Fruit fly (Drosophila melanogaster) whole organism, embryonic: ENCODE data around the gene CG12069.
A peak's percentile ranks its signal among the peaks of the same experiment; 100 is the strongest.

ENCODE experiments used
- CG10267 ChIP-seq: fragments of 200-800 bp; sonication (Bioruptor generic); optimal IDR thresholded peaks from 2 replicates; lab custom pipeline; 2018; ENCODE audit warnings: missing biosample characterization, mild to moderate bottlenecking, missing genetic modification characterization, moderate library complexity
- CG10654 ChIP-seq: fragments of 200-800 bp; sonication (Bioruptor generic); optimal IDR thresholded peaks from 2 replicates; lab custom pipeline; 2016; ENCODE audit warnings: missing biosample characterization, missing genetic modification characterization
- CG12659 ChIP-seq: fragments of 200-800 bp; sonication (Bioruptor generic); optimal IDR thresholded peaks from 3 replicates; lab custom pipeline; 2017; ENCODE audit warnings: mild to moderate bottlenecking, missing biosample characterization, missing genetic modification reagents, missing genetic modification characterization
- CG13624 ChIP-seq: fragments of 200-800 bp; sonication (Bioruptor generic); optimal IDR thresholded peaks from 2 replicates; lab custom pipeline; 2016; ENCODE audit warnings: missing biosample characterization, missing genetic modification characterization
- CG14860 ChIP-seq: fragments of 200-800 bp; sonication (Bioruptor generic); IDR thresholded peaks from 3 replicates; pipeline ENCODE4 v1.3.6; 2022; ENCODE audit warnings: missing biosample characterization, missing genetic modification characterization; ENCODE audit not compliant: partially characterized antibody
- CG15269 ChIP-seq: fragments of 200-800 bp; sonication (Bioruptor generic); optimal IDR thresholded peaks from 2 replicates; lab custom pipeline; 2018; ENCODE audit warnings: missing biosample characterization, mild to moderate bottlenecking, missing genetic modification characterization, moderate library complexity
- CG1529 ChIP-seq: fragments of 200-800 bp; sonication (Bioruptor generic); optimal IDR thresholded peaks from 3 replicates; lab custom pipeline; 2018; ENCODE audit warnings: missing biosample characterization, missing genetic modification characterization
- CG15601 ChIP-seq: fragments of 200-800 bp; sonication (Bioruptor generic); optimal IDR thresholded peaks from 3 replicates; lab custom pipeline; 2019; ENCODE audit warnings: missing biosample characterization, mild to moderate bottlenecking, missing genetic modification characterization, moderate library complexity
- CG17385 ChIP-seq: fragments of 200-800 bp; sonication (Bioruptor generic); optimal IDR thresholded peaks from 3 replicates; lab custom pipeline; 2018; ENCODE audit warnings: missing biosample characterization, mild to moderate bottlenecking, missing genetic modification characterization
- CG18599 ChIP-seq: fragments of 200-800 bp; sonication (Bioruptor generic); optimal IDR thresholded peaks from 3 replicates; lab custom pipeline; 2017; ENCODE audit warnings: missing biosample characterization, missing genetic modification characterization, mild to moderate bottlenecking, moderate library complexity, missing genetic modification reagents
- CG2678 ChIP-seq: fragments of 200-800 bp; sonication (Bioruptor generic); optimal IDR thresholded peaks from 3 replicates; lab custom pipeline; 2019; ENCODE audit warnings: missing biosample characterization, mild to moderate bottlenecking, missing genetic modification characterization, moderate library complexity
- CG30403 ChIP-seq: fragments of 200-800 bp; sonication (Bioruptor generic); optimal IDR thresholded peaks from 3 replicates; lab custom pipeline; 2016; ENCODE audit warnings: missing biosample characterization, missing genetic modification characterization
- CG3065 ChIP-seq: fragments of 200-800 bp; sonication (Bioruptor generic); optimal IDR thresholded peaks from 2 replicates; lab custom pipeline; 2016; ENCODE audit warnings: missing biosample characterization, missing genetic modification characterization
- CG31441 ChIP-seq: fragments of 200-800 bp; sonication (Bioruptor generic); IDR thresholded peaks from 2 replicates; pipeline ENCODE4 v1.3.6; 2022; ENCODE audit warnings: missing biosample characterization, missing genetic modification characterization
- CG4282 ChIP-seq: fragments of 200-800 bp; sonication (Bioruptor generic); optimal IDR thresholded peaks from 2 replicates; lab custom pipeline; 2016; ENCODE audit warnings: missing biosample characterization, missing genetic modification characterization
- CG8388 ChIP-seq: fragments of 200-800 bp; sonication (Bioruptor generic); optimal IDR thresholded peaks from 2 replicates; lab custom pipeline; 2019; ENCODE audit warnings: missing biosample characterization, mild to moderate bottlenecking, missing genetic modification characterization, moderate library complexity
- Dref ChIP-seq: fragments of 200-800 bp; sonication (Bioruptor generic); IDR thresholded peaks from 2 replicates; pipeline ENCODE4 v1.3.6; 2022; ENCODE audit warnings: missing biosample characterization, missing genetic modification characterization
- E2f1 ChIP-seq: fragments of 200-800 bp; sonication (Bioruptor generic); IDR thresholded peaks from 2 replicates; pipeline ENCODE4 v1.3.6; 2022; ENCODE audit warnings: missing biosample characterization, missing genetic modification characterization
- Ets97D ChIP-seq: fragments of 200-800 bp; sonication (Bioruptor generic); optimal IDR thresholded peaks from 3 replicates; lab custom pipeline; 2016; ENCODE audit warnings: missing biosample characterization, missing genetic modification characterization
- H2.0 ChIP-seq: fragments of 200-800 bp; sonication (Bioruptor generic); IDR thresholded peaks from 2 replicates; pipeline ENCODE4 v1.3.6; 2022; ENCODE audit warnings: missing biosample characterization, missing genetic modification characterization
- Hey ChIP-seq: fragments of 200-800 bp; sonication (Bioruptor generic); optimal IDR thresholded peaks from 3 replicates; lab custom pipeline; 2018; ENCODE audit warnings: missing biosample characterization, mild to moderate bottlenecking, missing genetic modification characterization
- Hr51 ChIP-seq, 2 experiments: fragments of 200-800 bp; sonication (Bioruptor generic); optimal IDR thresholded peaks; 2 replicates in 1 of 2; 3 replicates in 1 of 2; lab custom pipeline; 2016 to 2018; ENCODE audit warnings: missing biosample characterization in 2 of 2, missing genetic modification characterization in 2 of 2, mild to moderate bottlenecking in 1 of 2, moderate library complexity in 1 of 2
- NC2α ChIP-seq: fragments of 200-800 bp; sonication (Bioruptor generic); optimal IDR thresholded peaks from 2 replicates; lab custom pipeline; 2016; ENCODE audit warnings: missing biosample characterization, missing genetic modification characterization
- NFAT ChIP-seq: fragments of 200-800 bp; sonication (Bioruptor generic); IDR thresholded peaks from 2 replicates; pipeline ENCODE4 v1.3.6; 2022; ENCODE audit warnings: missing biosample characterization, missing genetic modification characterization
- Nf-YB ChIP-seq: fragments of 200-800 bp; sonication (Bioruptor generic); optimal IDR thresholded peaks from 3 replicates; lab custom pipeline; 2019; ENCODE audit warnings: missing biosample characterization, mild to moderate bottlenecking, missing genetic modification characterization, moderate library complexity
- Oli ChIP-seq: fragments of 200-800 bp; sonication (Bioruptor generic); optimal IDR thresholded peaks from 2 replicates; lab custom pipeline; 2018; ENCODE audit warnings: missing biosample characterization, mild to moderate bottlenecking, missing genetic modification characterization, moderate library complexity
- PHDP ChIP-seq: fragments of 200-800 bp; sonication (Bioruptor generic); optimal IDR thresholded peaks from 3 replicates; lab custom pipeline; 2018; ENCODE audit warnings: missing biosample characterization, mild to moderate bottlenecking, missing genetic modification characterization, moderate library complexity
- Xrp1 ChIP-seq: fragments of 200-800 bp; sonication (Bioruptor generic); IDR thresholded peaks from 2 replicates; pipeline ENCODE4 v1.3.6; 2022; ENCODE audit warnings: missing biosample characterization, missing genetic modification characterization
- abd-A ChIP-seq: fragments of 200-800 bp; sonication (Bioruptor generic); optimal IDR thresholded peaks from 3 replicates; lab custom pipeline; 2019; ENCODE audit warnings: missing biosample characterization, mild to moderate bottlenecking, missing genetic modification characterization, moderate library complexity
- bigmax ChIP-seq: fragments of 200-800 bp; sonication (Bioruptor generic); optimal IDR thresholded peaks from 2 replicates; lab custom pipeline; 2018; ENCODE audit warnings: missing biosample characterization, mild to moderate bottlenecking, missing genetic modification characterization
- chm ChIP-seq: fragments of 200-800 bp; sonication (Bioruptor generic); IDR thresholded peaks from 2 replicates; pipeline ENCODE4 v1.3.6; 2022; ENCODE audit warnings: missing biosample characterization, missing genetic modification characterization
- croc ChIP-seq: fragments of 200-800 bp; sonication (Bioruptor generic); conservative IDR thresholded peaks from 3 replicates; pipeline ENCODE4 v1.3.6; 2022; ENCODE audit warnings: missing biosample characterization, missing genetic modification characterization
- crol ChIP-seq: fragments of 200-800 bp; sonication (Bioruptor generic); IDR thresholded peaks from 2 replicates; pipeline ENCODE4 v1.3.6; 2022; ENCODE audit warnings: missing biosample characterization, missing genetic modification characterization
- eve ChIP-seq, 2 experiments: fragments of >200 bp; optimal IDR thresholded peaks; 2 replicates each; lab custom pipeline; 2017; ENCODE audit warnings: missing biosample characterization in 2 of 2, missing genetic modification characterization in 2 of 2
- fd102C ChIP-seq: fragments of 200-800 bp; sonication (Bioruptor generic); optimal IDR thresholded peaks from 2 replicates; lab custom pipeline; 2018; ENCODE audit warnings: missing biosample characterization, mild to moderate bottlenecking, missing genetic modification characterization, moderate library complexity
- gsb ChIP-seq: fragments of 200-800 bp; sonication (Bioruptor generic); IDR thresholded peaks from 2 replicates; pipeline ENCODE4 v1.3.6; 2022; ENCODE audit warnings: missing biosample characterization, missing genetic modification characterization
- jing ChIP-seq: fragments of 200-800 bp; sonication (Bioruptor generic); optimal IDR thresholded peaks from 2 replicates; lab custom pipeline; 2018; ENCODE audit warnings: missing biosample characterization, mild to moderate bottlenecking, missing genetic modification characterization
- lbe ChIP-seq: fragments of 200-800 bp; sonication (Bioruptor generic); optimal IDR thresholded peaks from 2 replicates; lab custom pipeline; 2016; ENCODE audit warnings: missing biosample characterization, mild to moderate bottlenecking, missing genetic modification characterization
- lola ChIP-seq, 3 experiments: fragments of >200 bp in 2 of 3; fragments of 200-800 bp in 1 of 3; sonication (Bioruptor generic) in 1 of 3; optimal IDR thresholded peaks; 2 replicates each; lab custom pipeline; 2017 to 2019; ENCODE audit warnings: missing biosample characterization in 3 of 3, missing genetic modification characterization in 3 of 3, mild to moderate bottlenecking in 1 of 3, moderate library complexity in 1 of 3
- nerfin-2 ChIP-seq: fragments of 200-800 bp; sonication (Bioruptor generic); IDR thresholded peaks from 2 replicates; pipeline ENCODE4 v1.3.6; 2022; ENCODE audit warnings: missing biosample characterization, missing genetic modification characterization; ENCODE audit not compliant: partially characterized antibody
- pita ChIP-seq: fragments of 200-800 bp; sonication (Bioruptor generic); optimal IDR thresholded peaks from 2 replicates; lab custom pipeline; 2017; ENCODE audit warnings: missing biosample characterization, mild to moderate bottlenecking, missing genetic modification characterization
- pros ChIP-seq: fragments of 200-800 bp; sonication (Bioruptor generic); optimal IDR thresholded peaks from 3 replicates; lab custom pipeline; 2019; ENCODE audit warnings: missing biosample characterization, mild to moderate bottlenecking, missing genetic modification characterization, moderate library complexity
- psq ChIP-seq: fragments of 200-800 bp; sonication (Bioruptor generic); optimal IDR thresholded peaks from 2 replicates; lab custom pipeline; 2017; ENCODE audit warnings: missing biosample characterization, missing genetic modification characterization
- row ChIP-seq: fragments of 200-800 bp; sonication (Bioruptor generic); IDR thresholded peaks from 3 replicates; pipeline ENCODE4 v1.3.6; 2022; ENCODE audit warnings: missing biosample characterization, missing genetic modification characterization
- sr ChIP-seq: fragments of 200-800 bp; sonication (Bioruptor generic); IDR thresholded peaks from 3 replicates; pipeline ENCODE4 v1.3.6; 2022; ENCODE audit warnings: missing biosample characterization, missing genetic modification characterization
- twi ChIP-seq: fragments of 200-800 bp; optimal IDR thresholded peaks from 2 replicates; lab custom pipeline; 2019; ENCODE audit warnings: missing biosample characterization, mild to moderate bottlenecking, missing genetic modification characterization, moderate library complexity
- vvl ChIP-seq: fragments of 200-800 bp; sonication (Bioruptor generic); IDR thresholded peaks from 2 replicates; pipeline ENCODE4 v1.3.6; 2022; ENCODE audit warnings: missing biosample characterization, missing genetic modification characterization
- wdn ChIP-seq: fragments of 200-800 bp; sonication (Bioruptor generic); IDR thresholded peaks from 2 replicates; pipeline ENCODE4 v1.3.6; 2022; ENCODE audit warnings: missing biosample characterization, missing genetic modification characterization
- wor ChIP-seq: fragments of 200-800 bp; sonication (Bioruptor generic); IDR thresholded peaks from 2 replicates; pipeline ENCODE4 v1.3.6; 2022; ENCODE audit warnings: missing biosample characterization, missing genetic modification characterization

CG12069 gene

DNA sequence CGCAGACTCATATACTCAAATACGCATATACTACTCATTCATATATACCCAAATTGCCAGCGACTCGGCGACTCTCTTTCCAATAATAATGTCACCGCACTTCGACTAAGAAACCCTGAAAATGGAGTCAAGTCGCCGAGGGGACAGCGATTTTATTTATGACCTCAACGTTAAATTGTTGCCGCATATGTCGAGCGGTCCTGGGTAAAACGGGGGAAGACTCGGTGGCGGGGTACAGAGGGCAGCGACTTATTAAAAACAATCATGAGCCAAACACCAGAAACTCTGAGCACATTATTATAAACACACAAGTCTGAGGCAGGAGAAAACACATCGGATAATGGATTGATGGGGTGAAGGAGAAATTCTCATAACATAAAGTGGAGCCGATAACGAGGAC, 39.7 kb upstream of the CG12069 start (continued):
- TF ChIP-seq row (GFP tag; lab: Robert Waterston, UW), result no peak
- no peak for TF ChIP-seq sr
- no peak for TF ChIP-seq NFAT
- no peak for TF ChIP-seq nerfin-2 (GFP tag; lab: Robert Waterston, UW)
- TF ChIP-seq crol, result peak; percentile 65; the same call in 1 of the 2 replicates
- TF ChIP-seq psq (GFP tag; lab: Kevin White, UChicago), result no peak
- TF ChIP-seq, all 482 proteins: peak for 4

DNA sequence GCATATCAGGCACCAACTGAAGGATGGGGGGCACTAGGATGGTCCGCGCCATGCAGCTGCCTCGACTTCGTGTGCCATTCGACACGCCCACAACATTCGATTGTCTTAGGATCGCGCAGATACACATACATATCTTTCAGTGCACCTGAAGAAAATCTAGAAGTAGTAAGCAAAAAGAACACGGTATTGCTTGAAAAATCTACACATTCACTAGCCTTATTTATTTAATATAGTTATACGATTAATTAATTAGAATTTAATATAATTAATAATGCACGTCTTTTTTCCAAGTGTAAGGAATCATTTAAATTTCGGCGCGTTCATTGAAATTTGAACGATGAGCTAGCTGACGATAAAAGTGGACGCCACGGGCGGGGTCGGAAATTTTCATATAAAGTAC, 39.3 kb upstream of the CG12069 start:
- TF ChIP-seq Nf-YB (GFP tag; lab: Kevin White, UChicago), result no peak
- no peak for TF ChIP-seq Hey (tag; lab: Kevin White, UChicago)
- TF ChIP-seq pita (GFP tag; lab: Kevin White, UChicago), result no peak
- TF ChIP-seq lbe (GFP tag; lab: Kevin White, UChicago), result no peak
- TF ChIP-seq CG30403 (GFP tag; lab: Kevin White, UChicago), result peak; percentile 28
- TF ChIP-seq CG14860, result no peak
- peak; percentile 56 for TF ChIP-seq CG10267
- TF ChIP-seq CG18599 (GFP tag; lab: Kevin White, UChicago), result no peak
- TF ChIP-seq Hr51 (GFP tag; optimal IDR thresholded peaks at IDR 0.05; lab: Kevin White, UChicago), result peak in 1 of 2 experiments; percentile 27
- no peak for TF ChIP-seq pros (GFP tag; lab: Kevin White, UChicago)
- 0 out of 2 replicates have a peak, but pooled peaks have one; percentile 13 for TF ChIP-seq wor (GFP tag; lab: Robert Waterston, UW)
- peak; percentile 22 for TF ChIP-seq jing (GFP tag; lab: Kevin White, UChicago)
- TF ChIP-seq Oli, result peak; percentile 46
- no peak for TF ChIP-seq CG13624 (GFP tag; lab: Kevin White, UChicago)
- no peak for TF ChIP-seq Dref (GFP tag; lab: Robert Waterston, UW)
- no peak for TF ChIP-seq Ets97D
- TF ChIP-seq CG3065, result peak; percentile 12
- TF ChIP-seq NC2α (GFP tag; lab: Kevin White, UChicago), result no peak
- TF ChIP-seq H2.0 (GFP tag; lab: Robert Waterston, UW), result peak; percentile 37; the same call in 1 of the 2 replicates
- TF ChIP-seq CG31441 (GFP tag; lab: Robert Waterston, UW), result peak; percentile 67
- peak in 1 of 3 experiments; percentile 63 for TF ChIP-seq lola (GFP tag; optimal IDR thresholded peaks at IDR 0.05; lab: Kevin White, UChicago)
- TF ChIP-seq CG2678 (tag; lab: Kevin White, UChicago), result peak; percentile 45
- TF ChIP-seq eve (GFP tag; optimal IDR thresholded peaks at IDR 0.05; lab: Kevin White, UChicago), result no peak
- TF ChIP-seq CG1529 (GFP tag; lab: Kevin White, UChicago), result no peak
- TF ChIP-seq gsb (GFP tag; lab: Robert Waterston, UW), result no peak
- TF ChIP-seq bigmax (GFP tag; lab: Kevin White, UChicago), result no peak
- no peak for TF ChIP-seq chm (GFP tag; lab: Robert Waterston, UW)
- peak; percentile 58 for TF ChIP-seq row (GFP tag; lab: Robert Waterston, UW)
- TF ChIP-seq E2f1 (GFP tag; lab: Robert Waterston, UW), result peak; percentile 45
- no peak for TF ChIP-seq CG4282
- no peak for TF ChIP-seq CG15601 (tag; lab: Kevin White, UChicago)
- peak; percentile 52 for TF ChIP-seq vvl (GFP tag; lab: Robert Waterston, UW)
- no peak for TF ChIP-seq CG17385 (GFP tag; lab: Kevin White, UChicago)
- no peak for TF ChIP-seq twi (tag; lab: Kevin White, UChicago)
- no peak for TF ChIP-seq wdn (GFP tag; lab: Robert Waterston, UW)
- TF ChIP-seq croc (GFP tag; lab: Robert Waterston, UW), result peak; percentile 21; the same call in 1 of the 3 replicates
- TF ChIP-seq fd102C, result no peak
- peak; percentile 62 for TF ChIP-seq Xrp1 (GFP tag; lab: Robert Waterston, UW)
- TF ChIP-seq abd-A, result no peak
- TF ChIP-seq PHDP (tag; lab: Kevin White, UChicago), result peak; percentile 6
- TF ChIP-seq CG15269 (tag; lab: Kevin White, UChicago), result peak; percentile 1
- no peak for TF ChIP-seq CG12659 (GFP tag; lab: Kevin White, UChicago)
- TF ChIP-seq CG8388 (GFP tag; lab: Kevin White, UChicago), result peak; percentile 43
- peak; percentile 30 for TF ChIP-seq CG10654 (GFP tag; lab: Kevin White, UChicago)
